Worm (Caenorhabditis elegans) whole organism, L4 larva: ENCODE data around the gene T11F9.21.
"Not testable (repeated sequence)": the region's sequence is repeated elsewhere in the genome, so short reads cannot be mapped to it uniquely, and the experiment has no call there.

Experiments
- D1046.2 ChIP-seq: fragments of 200-800 bp; sonication (Bioruptor generic); IDR thresholded peaks from 2 replicates; pipeline ENCODE4 v1.3.6; 2022; ENCODE audit warnings: missing genetic modification characterization, missing compliant biosample characterization
- T26A8.4 ChIP-seq: fragments of 200-800 bp; sonication (Bioruptor generic); IDR thresholded peaks from 2 replicates; pipeline ENCODE4 v1.3.6; 2022; ENCODE audit warnings: missing genetic modification characterization, missing compliant biosample characterization
- Y48G9A.11 ChIP-seq: fragments of 200-800 bp; sonication (Bioruptor generic); IDR thresholded peaks from 2 replicates; pipeline ENCODE4 v1.3.6; 2022; ENCODE audit warnings: missing genetic modification reagents, missing genetic modification characterization, missing compliant biosample characterization
- attf-4 ChIP-seq: sonication (generic microtip); optimal IDR thresholded peaks from 3 replicates; lab custom pipeline; 2017; ENCODE audit warnings: missing biosample characterization, missing genetic modification characterization
- ceh-44 ChIP-seq: fragments of 200-800 bp; sonication (Bioruptor generic); IDR thresholded peaks from 2 replicates; pipeline ENCODE4 v1.3.6; 2022; ENCODE audit warnings: missing genetic modification reagents, missing genetic modification characterization, missing compliant biosample characterization
- daf-16 ChIP-seq, 3 experiments: sonication (generic microtip); optimal IDR thresholded peaks; 2 replicates each; lab custom pipeline; 2016 to 2017; ENCODE audit warnings: missing genetic modification characterization in 3 of 3, missing genetic modification reagents in 3 of 3, mild to moderate bottlenecking in 2 of 3, missing compliant biosample characterization in 2 of 3, missing biosample characterization in 1 of 3, moderate library complexity in 1 of 3
- dpl-1 ChIP-seq: fragments of 150-350 bp; optimal IDR thresholded peaks from 2 replicates; lab custom pipeline; 2014; ENCODE audit warnings: missing biosample characterization, missing genetic modification reagents, missing genetic modification characterization
- duxl-1 ChIP-seq: sonication (generic microtip); optimal IDR thresholded peaks from 2 replicates; lab custom pipeline; 2016; ENCODE audit warnings: mild to moderate bottlenecking, missing genetic modification characterization, moderate library complexity, missing compliant biosample characterization; ENCODE audit not compliant: poor library complexity
- egl-43 ChIP-seq: fragments of 200-800 bp; sonication (Bioruptor generic); IDR thresholded peaks from 2 replicates; pipeline ENCODE4 v1.3.6; 2022; ENCODE audit warnings: missing genetic modification reagents, missing genetic modification characterization, missing compliant biosample characterization
- gei-8 ChIP-seq: fragments of 200-800 bp; sonication (Bioruptor generic); optimal IDR thresholded peaks from 2 replicates; lab custom pipeline; 2018; ENCODE audit warnings: mild to moderate bottlenecking, missing genetic modification characterization, missing compliant biosample characterization
- lsy-2 ChIP-seq, 2 experiments: fragments of 150-350 bp in 1 of 2; sonication (generic microtip) in 1 of 2; optimal IDR thresholded peaks; 2 replicates each; lab custom pipeline; 2014 to 2017; ENCODE audit warnings: missing biosample characterization in 2 of 2, missing genetic modification characterization in 2 of 2
- madf-5 ChIP-seq, 2 experiments: fragments of 200-800 bp; sonication (Bioruptor generic); IDR thresholded peaks; 2 replicates each; pipeline ENCODE4 v1.3.6; 2022; ENCODE audit warnings: missing compliant biosample characterization in 2 of 2, missing genetic modification characterization in 2 of 2
- mxl-3 ChIP-seq: fragments of 200-800 bp; sonication (Bioruptor generic); optimal IDR thresholded peaks from 2 replicates; lab custom pipeline; 2018; ENCODE audit warnings: mild to moderate bottlenecking, missing genetic modification characterization, missing compliant biosample characterization
- nhr-10 ChIP-seq: fragments of 150-350 bp; optimal IDR thresholded peaks from 2 replicates; lab custom pipeline; 2014; ENCODE audit warnings: missing biosample characterization, missing genetic modification characterization
- nhr-102 ChIP-seq: sonication (generic microtip); optimal IDR thresholded peaks from 2 replicates; lab custom pipeline; 2016; ENCODE audit warnings: mild to moderate bottlenecking, missing genetic modification characterization, moderate library complexity, missing compliant biosample characterization
- nhr-237 ChIP-seq: sonication (generic microtip); optimal IDR thresholded peaks from 2 replicates; lab custom pipeline; 2017; ENCODE audit warnings: missing biosample characterization, missing genetic modification characterization
- nhr-48 ChIP-seq: sonication (generic microtip); optimal IDR thresholded peaks from 2 replicates; lab custom pipeline; 2016; ENCODE audit warnings: mild to moderate bottlenecking, missing genetic modification characterization, missing compliant biosample characterization
- rbr-2 ChIP-seq: sonication (generic microtip); optimal IDR thresholded peaks from 2 replicates; lab custom pipeline; 2016; ENCODE audit warnings: missing genotype, missing genetic modification characterization, missing compliant biosample characterization
- saeg-2 ChIP-seq: fragments of 200-800 bp; sonication (Bioruptor generic); IDR thresholded peaks from 2 replicates; pipeline ENCODE4 v1.3.6; 2022; ENCODE audit warnings: missing genetic modification reagents, missing genetic modification characterization, missing compliant biosample characterization
- sdz-12 ChIP-seq: fragments of 200-800 bp; sonication (Bioruptor generic); optimal IDR thresholded peaks from 2 replicates; lab custom pipeline; 2018; ENCODE audit warnings: mild to moderate bottlenecking, missing genetic modification characterization, missing compliant biosample characterization
- set-16 ChIP-seq: fragments of 200-800 bp; sonication (Bioruptor generic); IDR thresholded peaks from 2 replicates; pipeline ENCODE4 v1.3.6; 2022; ENCODE audit warnings: missing genetic modification reagents, missing genetic modification characterization, missing compliant biosample characterization
- skn-1 ChIP-seq: fragments of 150-350 bp; optimal IDR thresholded peaks from 2 replicates; lab custom pipeline; 2014; ENCODE audit warnings: missing biosample characterization, missing genetic modification characterization
- spr-1 ChIP-seq: sonication (generic microtip); optimal IDR thresholded peaks from 2 replicates; lab custom pipeline; 2016; ENCODE audit warnings: mild to moderate bottlenecking, missing genetic modification characterization, missing compliant biosample characterization
- unc-130 ChIP-seq: sonication (generic microtip); optimal IDR thresholded peaks from 2 replicates; lab custom pipeline; 2016; ENCODE audit warnings: missing genetic modification reagents, missing genetic modification characterization, missing compliant biosample characterization
- unc-62 ChIP-seq, 3 experiments: fragments of 150-350 bp in 1 of 3; sonication (generic microtip); optimal IDR thresholded peaks in 2 of 3; peaks in 1 of 3; 1 replicate in 1 of 3; 2 replicates in 2 of 3; lab custom pipeline; 2014 to 2017; ENCODE audit warnings: missing biosample characterization in 3 of 3, missing genetic modification characterization in 3 of 3, missing genetic modification reagents in 3 of 3, missing genotype in 1 of 3
- zip-11 ChIP-seq: fragments of 200-800 bp; sonication (Bioruptor generic); IDR thresholded peaks from 2 replicates; pipeline ENCODE4 v1.3.6; 2022; ENCODE audit warnings: missing genetic modification characterization, missing compliant biosample characterization

The T11F9.21 gene

ce11 chrV:11475638-11476037 lies 16.9 kb upstream of the T11F9.21 start, which contains the start of gene T11F9.7:
TSS of gene T11F9.7 (plus strand) at chrV:11475938.
- TF ChIP-seq D1046.2 (GFP tag; lab: Robert Waterston, UW); nhr-237 (tag; lab: Kevin White, UChicago); ceh-44 (GFP tag; lab: Robert Waterston, UW): not testable (repeated sequence)
- TF ChIP-seq, all 104 proteins: peak for 0; not testable (repeated sequence) for 104

- peak in 1 of 2 experiments; percentile 41 for TF ChIP-seq unc-62 (GFP tag; optimal IDR thresholded peaks at IDR 0.05 in 1 of 2; lab: Kevin White, UChicago)
- TF ChIP-seq unc-62 (tag; optimal IDR thresholded peaks at IDR 0.05; lab: Kevin White, UChicago) = not testable (repeated sequence)
- TF ChIP-seq unc-130 (GFP tag; lab: Kevin White, UChicago) = peak; percentile 53
These were observed 14.5 kb upstream of the T11F9.21 start for ce11 chrV:11478028-11478427.

ce11 chrV:11479406-11479805 lies 13.2 kb upstream of the T11F9.21 start, which contains the start of gene T11F9.22:
TSS of gene T11F9.22 (plus strand) at chrV:11479706.
- TF ChIP-seq T26A8.4 (GFP tag; lab: Robert Waterston, UW) (no peak), spr-1 (tag; lab: Kevin White, UChicago) (no peak), gei-8 (GFP tag; lab: Kevin White, UChicago) (no peak)
- TF ChIP-seq, all 104 proteins: peak for 0

- TF ChIP-seq Y48G9A.11 (GFP tag; lab: Robert Waterston, UW); attf-4; skn-1 (tag; lab: Kevin White, UChicago): not testable (repeated sequence)
These were observed 11.8 kb upstream of the T11F9.21 start, which contains the start of gene T11F9.14 for ce11 chrV:11480734-11481133. TSS of gene T11F9.14 (minus strand) at chrV:11480834.

- not testable (repeated sequence) for TF ChIP-seq nhr-10; zip-11 (GFP tag; lab: Robert Waterston, UW); madf-5 (GFP tag; IDR thresholded peaks at IDR 0.05; lab: Robert Waterston, UW)
These were observed 8.9 kb upstream of the T11F9.21 start, which contains the start of gene col-157 for ce11 chrV:11483580-11484092. TSS of gene col-157 (plus strand) at chrV:11484042.

- no peak for TF ChIP-seq nhr-237 (tag; lab: Kevin White, UChicago)
- no peak for TF ChIP-seq nhr-102
- TF ChIP-seq duxl-1 (tag; lab: Kevin White, UChicago) = no peak
- no peak for TF ChIP-seq nhr-48 (tag; lab: Kevin White, UChicago)
- peak; percentile 87 for TF ChIP-seq set-16 (GFP tag; lab: Robert Waterston, UW)
- TF ChIP-seq mxl-3 (GFP tag; lab: Kevin White, UChicago) = no peak
- no peak for TF ChIP-seq lsy-2 (tag; optimal IDR thresholded peaks at IDR 0.05; lab: Kevin White, UChicago)
- TF ChIP-seq nhr-10 = no peak
These were observed 8.2 kb upstream of the T11F9.21 start for ce11 chrV:11484404-11484803.

- TF ChIP-seq sdz-12 (GFP tag; lab: Kevin White, UChicago) (no peak), saeg-2 (GFP tag; lab: Robert Waterston, UW) (no peak), egl-43 (GFP tag; lab: Robert Waterston, UW) (no peak), rbr-2 (tag; lab: Kevin White, UChicago) (no peak), dpl-1 (GFP tag; lab: Kevin White, UChicago) (no peak), daf-16 (GFP tag; optimal IDR thresholded peaks at IDR 0.05; lab: Kevin White, UChicago) (no peak), daf-16 (tag; optimal IDR thresholded peaks at IDR 0.05; lab: Kevin White, UChicago) (no peak)
- TF ChIP-seq, all 104 proteins: peak for 0
These were observed 7.0 kb upstream of the T11F9.21 start, which contains the start of gene srh-1 for ce11 chrV:11485558-11485957. TSS of gene srh-1 (plus strand) at chrV:11485858.
